Worm (Caenorhabditis elegans) whole organism, late embryonic: ENCODE data around the gene Y48D7A.1.

Source experiments
- Y22D7AL.16 ChIP-seq: sonication (generic microtip); optimal IDR thresholded peaks from 2 replicates; lab custom pipeline; 2016; ENCODE audit warnings: missing genetic modification characterization, missing compliant biosample characterization
- ahr-1 ChIP-seq: sonication (generic microtip); optimal IDR thresholded peaks from 2 replicates; lab custom pipeline; 2016; ENCODE audit warnings: missing genetic modification characterization, missing compliant biosample characterization
- ama-1 ChIP-seq: fragments of 150-350 bp; optimal IDR thresholded peaks from 2 replicates; lab custom pipeline; 2014
- ceh-14 ChIP-seq: sonication (generic microtip); optimal IDR thresholded peaks from 2 replicates; lab custom pipeline; 2016; ENCODE audit warnings: missing genotype, missing genetic modification characterization, missing compliant biosample characterization
- ceh-18 ChIP-seq: sonication (generic microtip); optimal IDR thresholded peaks from 2 replicates; lab custom pipeline; 2016; ENCODE audit warnings: missing genetic modification characterization, missing compliant biosample characterization
- ceh-19 ChIP-seq: fragments of 200-800 bp; sonication (Bioruptor generic); optimal IDR thresholded peaks from 2 replicates; lab custom pipeline; 2018; ENCODE audit warnings: mild to moderate bottlenecking, missing genetic modification characterization, missing compliant biosample characterization
- ceh-2 ChIP-seq: sonication (generic microtip); optimal IDR thresholded peaks from 2 replicates; lab custom pipeline; 2016; ENCODE audit warnings: missing genotype, missing genetic modification characterization, missing compliant biosample characterization
- ceh-22 ChIP-seq: sonication (generic microtip); optimal IDR thresholded peaks from 2 replicates; lab custom pipeline; 2017; ENCODE audit warnings: missing biosample characterization, missing genetic modification characterization
- ceh-34 ChIP-seq: sonication (generic microtip); optimal IDR thresholded peaks from 2 replicates; lab custom pipeline; 2016; ENCODE audit warnings: mild to moderate bottlenecking, missing genetic modification characterization, missing compliant biosample characterization
- ceh-45 ChIP-seq: fragments of 200-800 bp; sonication (Bioruptor generic); IDR thresholded peaks from 2 replicates; pipeline ENCODE4 v1.3.6; 2022; ENCODE audit warnings: missing genetic modification reagents, missing genetic modification characterization, missing compliant biosample characterization
- ceh-9 ChIP-seq: sonication (generic microtip); optimal IDR thresholded peaks from 2 replicates; lab custom pipeline; 2016; ENCODE audit warnings: mild to moderate bottlenecking, missing genetic modification characterization, inconsistent platforms, missing compliant biosample characterization
- che-1 ChIP-seq: sonication (generic microtip); optimal IDR thresholded peaks from 2 replicates; lab custom pipeline; 2016; ENCODE audit warnings: mild to moderate bottlenecking, missing genetic modification characterization, missing compliant biosample characterization
- dve-1 ChIP-seq: sonication (generic microtip); optimal IDR thresholded peaks from 2 replicates; lab custom pipeline; 2017; ENCODE audit warnings: antibody characterized with exemption, mild to moderate bottlenecking, missing genetic modification characterization, missing compliant biosample characterization
- eyg-1 ChIP-seq: sonication (generic microtip); optimal IDR thresholded peaks from 2 replicates; lab custom pipeline; 2016; ENCODE audit warnings: missing genotype, missing genetic modification characterization, missing compliant biosample characterization
- fax-1 ChIP-seq: sonication (generic microtip); optimal IDR thresholded peaks from 2 replicates; lab custom pipeline; 2016; ENCODE audit warnings: missing genotype, missing genetic modification characterization, missing compliant biosample characterization
- fkh-10 ChIP-seq: fragments of 150-350 bp; optimal IDR thresholded peaks from 2 replicates; lab custom pipeline; 2014; ENCODE audit warnings: missing biosample characterization, missing genetic modification reagents, missing genetic modification characterization
- fkh-6 ChIP-seq: sonication (generic microtip); optimal IDR thresholded peaks from 2 replicates; lab custom pipeline; 2016; ENCODE audit warnings: missing genetic modification characterization, missing compliant biosample characterization
- gmeb-2 ChIP-seq: sonication (generic microtip); optimal IDR thresholded peaks from 2 replicates; lab custom pipeline; 2016; ENCODE audit warnings: missing genetic modification characterization, inconsistent platforms, missing compliant biosample characterization
- hlh-13 ChIP-seq: fragments of 200-800 bp; sonication (Bioruptor generic); optimal IDR thresholded peaks from 2 replicates; lab custom pipeline; 2018; ENCODE audit warnings: mild to moderate bottlenecking, missing genetic modification characterization, missing compliant biosample characterization
- hlh-30 ChIP-seq: sonication (generic microtip); optimal IDR thresholded peaks from 2 replicates; lab custom pipeline; 2017; ENCODE audit warnings: antibody characterized with exemption, missing genetic modification characterization, missing compliant biosample characterization; ENCODE audit not compliant: insufficient read depth
- hlh-8 ChIP-seq: sonication (generic microtip); optimal IDR thresholded peaks from 2 replicates; lab custom pipeline; 2016; ENCODE audit warnings: missing genotype, missing genetic modification characterization, missing compliant biosample characterization
- lim-6 ChIP-seq: sonication (generic microtip); optimal IDR thresholded peaks from 2 replicates; lab custom pipeline; 2016; ENCODE audit warnings: missing genetic modification characterization, missing compliant biosample characterization
- mec-3 ChIP-seq: sonication (generic microtip); optimal IDR thresholded peaks from 2 replicates; lab custom pipeline; 2016; ENCODE audit warnings: borderline replicate concordance, missing genetic modification characterization, missing compliant biosample characterization
- nhr-11 ChIP-seq: fragments of 150-350 bp; optimal IDR thresholded peaks from 2 replicates; lab custom pipeline; 2014; ENCODE audit warnings: missing biosample characterization, missing genetic modification characterization
- nhr-232 ChIP-seq: sonication (generic microtip); optimal IDR thresholded peaks from 2 replicates; lab custom pipeline; 2016; ENCODE audit warnings: missing genetic modification characterization, missing compliant biosample characterization
- npax-4 ChIP-seq: sonication (generic microtip); optimal IDR thresholded peaks from 2 replicates; lab custom pipeline; 2016; ENCODE audit warnings: missing genetic modification characterization, missing compliant biosample characterization
- pax-1 ChIP-seq: fragments of 150-350 bp; optimal IDR thresholded peaks from 2 replicates; lab custom pipeline; 2014; ENCODE audit warnings: missing biosample characterization, missing genetic modification characterization
- pha-2 ChIP-seq: sonication (generic microtip); optimal IDR thresholded peaks from 2 replicates; lab custom pipeline; 2017; ENCODE audit warnings: mild to moderate bottlenecking, missing genetic modification characterization, missing compliant biosample characterization
- pqm-1 ChIP-seq: sonication (generic microtip); optimal IDR thresholded peaks from 2 replicates; lab custom pipeline; 2016; ENCODE audit warnings: missing genetic modification characterization, missing compliant biosample characterization
- pros-1 ChIP-seq: fragments of 150-350 bp; optimal IDR thresholded peaks from 2 replicates; lab custom pipeline; 2014; ENCODE audit warnings: missing biosample characterization, missing genetic modification reagents, missing genetic modification characterization
- ref-2 ChIP-seq: sonication (generic microtip); optimal IDR thresholded peaks from 2 replicates; lab custom pipeline; 2016; ENCODE audit warnings: missing genetic modification characterization, missing compliant biosample characterization
- rnt-1 ChIP-seq: sonication (generic microtip); optimal IDR thresholded peaks from 2 replicates; lab custom pipeline; 2016; ENCODE audit warnings: missing genetic modification characterization, missing compliant biosample characterization
- sox-2 ChIP-seq: fragments of 200-800 bp; sonication (Bioruptor generic); IDR thresholded peaks from 2 replicates; pipeline ENCODE4 v1.3.6; 2022; ENCODE audit warnings: missing genetic modification reagents, missing genetic modification characterization, missing compliant biosample characterization
- syd-9 ChIP-seq: sonication (generic microtip); optimal IDR thresholded peaks from 2 replicates; lab custom pipeline; 2016; ENCODE audit warnings: mild to moderate bottlenecking, missing genetic modification characterization, moderate library complexity, missing compliant biosample characterization
- tbx-2 ChIP-seq: sonication (generic microtip); optimal IDR thresholded peaks from 2 replicates; lab custom pipeline; 2016; ENCODE audit warnings: missing genetic modification characterization, missing compliant biosample characterization
- tbx-7 ChIP-seq: sonication (generic microtip); optimal IDR thresholded peaks from 2 replicates; lab custom pipeline; 2016; ENCODE audit warnings: missing genotype, missing genetic modification characterization, missing compliant biosample characterization
- unc-42 ChIP-seq: sonication (generic microtip); optimal IDR thresholded peaks from 2 replicates; lab custom pipeline; 2016; ENCODE audit warnings: missing genotype, missing genetic modification characterization, missing compliant biosample characterization
- unc-55 ChIP-seq: sonication (generic microtip); optimal IDR thresholded peaks from 2 replicates; lab custom pipeline; 2017; ENCODE audit warnings: missing biosample characterization, missing genetic modification reagents, missing genetic modification characterization
- unc-86 ChIP-seq: sonication (generic microtip); optimal IDR thresholded peaks from 2 replicates; lab custom pipeline; 2016; ENCODE audit warnings: missing genetic modification characterization, missing compliant biosample characterization

Gene Y48D7A.1

DNA sequence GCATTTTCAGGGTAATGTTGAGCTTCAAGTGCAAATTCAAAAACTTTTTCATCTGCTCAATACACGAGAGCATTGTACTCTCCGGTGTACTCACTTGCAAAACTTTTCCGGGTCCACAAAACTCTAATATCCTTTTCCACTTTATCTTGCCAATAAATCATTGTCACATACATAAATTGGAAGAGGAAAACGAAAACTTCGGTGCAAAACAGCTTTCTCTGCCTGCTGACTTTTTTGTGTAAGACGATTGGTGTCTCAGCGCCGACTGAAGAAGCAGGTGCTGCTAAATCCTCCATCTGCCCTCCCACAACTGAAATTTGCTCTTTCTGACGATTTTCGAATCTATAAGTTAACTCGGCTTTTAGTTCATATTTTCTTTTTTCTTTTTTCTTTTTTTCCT, 33.9 kb upstream of the Y48D7A.1 start:
- TF ChIP-seq ceh-9 (tag; lab: Kevin White, UChicago) (no peak), eyg-1 (tag; lab: Kevin White, UChicago) (no peak), pha-2 (no peak), ahr-1 (tag; lab: Kevin White, UChicago) (no peak), syd-9 (no peak), fkh-6 (no peak), unc-55 (GFP tag; lab: Kevin White, UChicago) (peak; percentile 24)

DNA sequence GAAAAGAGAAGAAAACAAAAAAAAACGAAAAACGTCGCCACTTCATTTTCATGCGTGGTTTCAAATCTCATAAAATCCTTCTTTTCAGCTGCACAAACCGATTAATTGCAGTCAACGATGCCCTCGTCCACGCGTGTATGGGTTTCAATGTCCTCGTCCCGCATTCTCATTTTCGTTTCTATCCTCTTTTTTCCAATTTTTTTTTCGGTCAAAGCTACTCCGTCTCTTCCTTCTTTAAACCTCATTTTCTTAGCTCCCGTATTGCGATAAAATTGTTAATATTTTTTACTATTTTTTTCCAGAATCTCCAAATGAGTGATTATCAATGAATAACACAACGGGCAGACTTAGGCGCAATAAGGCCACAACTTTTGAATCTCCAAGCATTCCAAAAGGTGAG, 33.1 kb upstream of the Y48D7A.1 start, which contains the start of gene aakg-3:
Gene aakg-3, plus strand, starts transcription at position 301 of the 400 bp plus-strand sequence.
- no peak for TF ChIP-seq ceh-45 (GFP tag; lab: Robert Waterston, UW)
- TF ChIP-seq fkh-10 (GFP tag; lab: Kevin White, UChicago), result no peak
- TF ChIP-seq tbx-7 (tag; lab: Kevin White, UChicago), result no peak
- no peak for TF ChIP-seq ceh-9 (tag; lab: Kevin White, UChicago)
- no peak for TF ChIP-seq hlh-13 (GFP tag; lab: Kevin White, UChicago)

DNA sequence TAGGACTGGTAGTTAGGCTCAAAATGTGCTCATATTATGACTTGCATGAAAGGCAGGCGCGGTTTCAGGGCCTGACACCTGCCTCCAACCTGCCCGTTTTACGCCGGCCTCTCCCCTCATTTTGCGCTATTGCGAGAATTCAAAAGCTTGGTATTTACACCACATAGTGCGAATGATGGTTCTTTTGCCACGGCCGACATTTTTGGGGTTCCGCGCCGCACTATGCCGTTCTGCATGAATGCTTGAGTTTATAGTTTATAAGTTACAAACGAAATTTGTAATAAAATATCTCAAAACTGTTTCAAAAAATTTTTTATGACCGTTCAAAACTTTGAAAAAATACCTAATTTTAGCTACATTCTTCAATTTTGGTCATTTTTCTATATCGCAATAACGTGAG, 31.2 kb upstream of the Y48D7A.1 start:
- TF ChIP-seq nhr-232 (tag; lab: Kevin White, UChicago), result no peak

DNA sequence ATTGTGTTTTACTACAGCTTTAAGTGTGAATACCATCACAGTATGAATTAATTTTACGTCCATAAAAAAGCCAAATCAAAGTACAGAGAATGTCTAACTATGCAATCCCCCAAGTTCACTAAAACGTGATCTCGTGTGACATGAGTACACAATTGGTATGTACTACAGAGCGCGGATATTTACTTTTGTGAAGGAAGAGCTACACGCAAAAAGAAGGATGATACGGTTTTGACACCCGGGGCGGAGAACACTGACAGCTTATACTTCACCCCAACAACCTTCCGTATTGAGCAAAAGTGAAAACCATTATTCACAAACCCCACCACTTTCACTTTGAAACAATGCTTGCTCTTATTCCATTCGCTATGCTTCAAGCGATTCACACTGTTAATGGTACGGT, 27.6 kb upstream of the Y48D7A.1 start, which contains the start of gene nspg-5:
Gene nspg-5, plus strand, starts transcription at position 301 of the 400 bp plus-strand sequence.
- TF ChIP-seq pax-1 (tag; lab: Kevin White, UChicago) (peak; percentile 2), unc-42 (tag; lab: Kevin White, UChicago) (no peak)

DNA sequence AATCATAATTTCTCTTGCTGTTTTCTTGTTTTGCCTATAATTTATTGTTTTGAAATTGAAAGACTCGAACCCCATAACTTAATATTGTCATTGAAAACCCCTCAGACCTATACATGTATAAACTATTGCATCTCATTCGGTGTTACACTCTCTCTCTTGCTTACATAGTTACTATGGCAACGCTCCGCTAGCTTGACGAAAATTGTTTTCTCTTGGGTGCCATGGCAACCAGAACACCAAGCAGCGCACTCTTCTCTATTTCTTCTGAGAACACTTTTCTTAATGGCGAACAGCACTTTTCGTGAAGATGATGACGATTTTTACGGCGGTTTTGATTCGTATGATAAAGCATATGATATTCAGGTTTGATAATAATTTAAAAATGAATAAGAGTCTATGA, 25.3 kb upstream of the Y48D7A.1 start, which contains the start of gene osm-5:
Gene osm-5, plus strand, starts transcription at position 268 of the 400 bp plus-strand sequence.
- TF ChIP-seq fkh-10 (GFP tag; lab: Kevin White, UChicago), result no peak
- no peak for TF ChIP-seq nhr-11
- TF ChIP-seq ceh-34 (tag; lab: Kevin White, UChicago), result no peak

DNA sequence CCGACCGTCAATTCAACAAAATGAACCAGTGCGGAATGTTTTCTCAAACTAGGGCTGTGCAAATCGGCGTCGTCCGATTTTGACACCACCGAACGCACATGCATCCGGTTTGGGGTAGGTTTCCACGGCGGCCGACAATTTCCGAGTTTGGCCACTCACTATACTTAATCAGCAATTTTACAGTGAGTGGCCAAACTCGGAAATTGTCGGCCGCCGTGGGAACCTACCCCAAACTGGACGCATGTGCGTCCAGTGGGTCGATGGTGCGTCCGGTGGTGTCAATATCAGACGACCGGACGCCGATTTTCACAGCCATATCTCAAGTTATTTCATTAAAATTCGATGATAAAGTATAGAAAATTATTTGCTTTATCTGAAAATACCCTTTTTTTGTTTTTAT, 19.1 kb upstream of the Y48D7A.1 start:
- TF ChIP-seq dve-1 (tag; lab: Kevin White, UChicago), result no peak
- no peak for TF ChIP-seq pros-1 (tag; lab: Kevin White, UChicago)
- no peak for TF ChIP-seq ama-1 (lab: Kevin White, UChicago)
- TF ChIP-seq pax-1 (tag; lab: Kevin White, UChicago), result no peak
- TF ChIP-seq ceh-2 (tag; lab: Kevin White, UChicago), result no peak
- no peak for TF ChIP-seq fax-1
- no peak for TF ChIP-seq ref-2 (tag; lab: Kevin White, UChicago)
- no peak for TF ChIP-seq ceh-34 (tag; lab: Kevin White, UChicago)

DNA sequence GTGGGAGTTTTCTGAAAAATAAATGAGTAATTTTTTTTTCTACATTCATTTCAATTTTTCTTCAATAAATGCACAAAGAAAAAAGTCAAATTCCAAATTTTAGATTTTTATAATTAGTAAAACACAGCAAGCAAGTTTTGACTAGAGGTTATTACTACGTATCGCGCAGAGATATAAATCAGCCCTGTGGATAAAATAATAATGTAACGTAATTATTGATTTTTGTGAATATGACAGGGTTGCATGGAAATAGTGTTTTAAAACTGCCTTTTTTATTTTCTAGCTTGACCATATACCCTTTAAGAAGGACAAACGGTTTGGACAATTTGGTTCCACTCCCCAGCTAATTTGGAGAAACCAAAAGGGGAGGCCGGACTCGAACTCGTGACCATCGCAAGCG, 13.0 kb upstream of the Y48D7A.1 start:
- TF ChIP-seq gmeb-2 (tag; lab: Kevin White, UChicago) (no peak), hlh-30 (peak; percentile 14)

DNA sequence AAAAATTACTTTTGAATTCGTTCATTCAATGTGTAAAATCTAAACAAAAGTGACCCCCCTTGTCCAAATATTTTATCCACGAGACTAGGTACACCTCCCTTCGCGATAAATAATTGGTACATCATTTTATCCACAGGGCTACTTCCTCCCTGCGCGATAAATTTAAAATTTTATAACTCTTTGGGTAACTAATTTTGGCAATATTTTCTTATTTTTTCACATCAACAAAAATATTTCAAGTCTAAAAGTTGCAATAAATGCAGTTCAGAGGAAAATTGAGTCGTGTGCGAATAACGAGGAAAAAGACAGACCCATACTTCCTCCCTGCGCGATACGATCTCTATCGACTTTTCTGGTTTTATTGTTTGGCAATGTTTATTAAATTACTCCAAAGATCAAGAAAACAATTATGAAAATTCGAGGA, 12.3 kb upstream of the Y48D7A.1 start:
- TF ChIP-seq fkh-6, result no peak
- peak; percentile 79 for TF ChIP-seq pqm-1 (tag; lab: Kevin White, UChicago)
- peak; percentile 86 for TF ChIP-seq unc-86 (tag; lab: Kevin White, UChicago)
- peak; percentile 16 for TF ChIP-seq nhr-232 (tag; lab: Kevin White, UChicago)
- TF ChIP-seq npax-4, result peak; percentile 5
- TF ChIP-seq lim-6 (tag; lab: Kevin White, UChicago), result no peak
- peak; percentile 33 for TF ChIP-seq hlh-13 (GFP tag; lab: Kevin White, UChicago)
- peak; percentile 90 for TF ChIP-seq ref-2 (tag; lab: Kevin White, UChicago)
- no peak for TF ChIP-seq ceh-19 (GFP tag; lab: Kevin White, UChicago)
- peak; percentile 27 for TF ChIP-seq ahr-1 (tag; lab: Kevin White, UChicago)
- TF ChIP-seq che-1 (tag; lab: Kevin White, UChicago), result no peak
- TF ChIP-seq syd-9, result peak; percentile 79
- peak; percentile 97 for TF ChIP-seq ceh-18 (tag; lab: Kevin White, UChicago)
- peak; percentile 94 for TF ChIP-seq nhr-11
- TF ChIP-seq unc-55 (GFP tag; lab: Kevin White, UChicago), result peak; percentile 81
- TF ChIP-seq hlh-8 (tag; lab: Kevin White, UChicago), result peak; percentile 27
- no peak for TF ChIP-seq Y22D7AL.16 (tag; lab: Kevin White, UChicago)
- TF ChIP-seq ceh-14 (tag; lab: Kevin White, UChicago), result peak; percentile 88
- TF ChIP-seq sox-2 (GFP tag; lab: Robert Waterston, UW), result peak; percentile 73
- TF ChIP-seq tbx-2 (tag; lab: Kevin White, UChicago), result peak; percentile 95
- no peak for TF ChIP-seq mec-3 (tag; lab: Kevin White, UChicago)
- peak; percentile 96 for TF ChIP-seq rnt-1 (tag; lab: Kevin White, UChicago)
- no peak for TF ChIP-seq ceh-22
